Worm (Caenorhabditis elegans): ENCODE results near the gene dnj-1.

The dnj-1 gene

ce11 chrIV:11315688-11316087 lies 16.9 kb downstream of the dnj-1 start:
- TF ChIP-seq drap-1 (GFP tag; optimal IDR thresholded peaks at IDR 0.05) = no peak
- TF ChIP-seq nhr-76 (tag; optimal IDR thresholded peaks at IDR 0.05) = no peak
- TF ChIP-seq mep-1 (tag; optimal IDR thresholded peaks at IDR 0.05) = no peak
- no peak for TF ChIP-seq lsy-2 (tag; optimal IDR thresholded peaks at IDR 0.05)
- no peak for TF ChIP-seq elt-1 (tag; optimal IDR thresholded peaks at IDR 0.05; ENCODE audit: borderline replicate concordance, insufficient read depth)
- TF ChIP-seq ztf-11 (tag; optimal IDR thresholded peaks at IDR 0.05) = no peak
- no peak for TF ChIP-seq ceh-39 (tag; optimal IDR thresholded peaks at IDR 0.05)
- TF ChIP-seq nhr-28 (tag; optimal IDR thresholded peaks at IDR 0.05) = no peak

DNA sequence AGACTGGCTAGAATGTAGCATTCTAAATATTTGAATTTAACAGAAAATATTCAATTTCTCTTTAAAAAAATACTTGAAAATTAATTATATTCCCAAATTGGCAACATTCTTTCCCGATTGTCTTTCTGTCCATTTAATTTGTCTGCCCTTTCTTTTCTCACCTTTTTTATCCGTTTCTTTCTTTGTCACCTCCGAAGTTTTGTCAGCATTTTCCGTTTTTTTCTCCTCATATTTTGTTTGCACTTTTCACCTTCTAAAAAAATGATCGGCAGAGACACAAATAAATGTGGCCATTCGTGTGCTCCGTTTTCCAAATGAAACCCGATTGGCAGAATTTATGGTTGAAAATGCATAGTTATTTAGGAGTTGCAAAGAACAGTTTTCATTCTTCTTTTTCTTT lies 17.3 kb downstream of the dnj-1 start:
- TF ChIP-seq nhr-12 (tag; optimal IDR thresholded peaks at IDR 0.05) = no peak
- TF ChIP-seq ztf-11 (tag; optimal IDR thresholded peaks at IDR 0.05) = no peak
- TF ChIP-seq elt-3 (tag; optimal IDR thresholded peaks at IDR 0.05) = no peak
- no peak for TF ChIP-seq snpc-4 (tag; optimal IDR thresholded peaks at IDR 0.05)
- TF ChIP-seq ceh-83 (GFP tag; optimal IDR thresholded peaks at IDR 0.05) = no peak
- no peak for TF ChIP-seq hlh-1 (tag; optimal IDR thresholded peaks at IDR 0.05)
- no peak for TF ChIP-seq unc-39 (tag; optimal IDR thresholded peaks at IDR 0.05)
- TF ChIP-seq M03D4.4 (tag; optimal IDR thresholded peaks at IDR 0.05) = no peak
- TF ChIP-seq lin-13 (tag; optimal IDR thresholded peaks at IDR 0.05) = no peak
- no peak for TF ChIP-seq tbx-8 (GFP tag; optimal IDR thresholded peaks at IDR 0.05)
- TF ChIP-seq sem-2 (GFP tag; optimal IDR thresholded peaks at IDR 0.05) = no peak
- TF ChIP-seq nhr-237 (tag; optimal IDR thresholded peaks at IDR 0.05) = no peak
- no peak for TF ChIP-seq blmp-1 (tag; optimal IDR thresholded peaks at IDR 0.05)

ce11 chrIV:11316640-11317039 lies 17.8 kb downstream of the dnj-1 start:
- TF ChIP-seq zip-8 (tag; optimal IDR thresholded peaks at IDR 0.05) = no peak
- TF ChIP-seq nhr-76 (tag; optimal IDR thresholded peaks at IDR 0.05) = no peak
- no peak for TF ChIP-seq mab-5 (tag; optimal IDR thresholded peaks at IDR 0.05)
- TF ChIP-seq ceh-39 (tag; optimal IDR thresholded peaks at IDR 0.05) = no peak
- TF ChIP-seq flh-1 (GFP tag; optimal IDR thresholded peaks at IDR 0.05) = no peak
- TF ChIP-seq tbx-8 (GFP tag; optimal IDR thresholded peaks at IDR 0.05) = no peak
- no peak for TF ChIP-seq mep-1 (tag; optimal IDR thresholded peaks at IDR 0.05)
- TF ChIP-seq ham-2 (GFP tag; optimal IDR thresholded peaks at IDR 0.05) = no peak
- TF ChIP-seq hlh-1 (tag; optimal IDR thresholded peaks at IDR 0.05) = no peak
- TF ChIP-seq lsy-2 (tag; optimal IDR thresholded peaks at IDR 0.05) = no peak

DNA sequence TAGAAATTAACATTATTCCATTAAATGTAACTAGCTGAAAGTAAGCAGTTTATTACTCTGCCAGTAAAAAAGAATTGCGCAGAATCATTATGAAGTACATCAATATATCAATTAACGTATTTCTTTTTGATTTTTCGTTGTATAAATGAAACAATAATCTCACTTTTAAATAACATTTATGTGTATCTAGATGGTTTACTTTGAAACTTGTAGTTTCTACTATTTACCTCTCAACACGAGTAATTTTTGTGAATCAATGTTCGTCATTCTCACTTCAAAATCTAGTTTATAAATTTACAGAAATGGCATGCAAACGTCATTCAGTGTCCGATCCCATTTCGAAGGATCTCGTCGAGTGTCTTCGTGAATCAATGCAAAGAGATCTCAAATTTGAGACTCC lies 18.3 kb downstream of the dnj-1 start, which contains the start of gene gspd-1:
gspd-1 (plus strand) TSS at position 301 of the 400 bp plus-strand sequence.
- TF ChIP-seq elt-3 (tag; optimal IDR thresholded peaks at IDR 0.05) = no peak
- no peak for TF ChIP-seq ceh-39 (tag; optimal IDR thresholded peaks at IDR 0.05)
- no peak for TF ChIP-seq ztf-11 (tag; optimal IDR thresholded peaks at IDR 0.05)

DNA sequence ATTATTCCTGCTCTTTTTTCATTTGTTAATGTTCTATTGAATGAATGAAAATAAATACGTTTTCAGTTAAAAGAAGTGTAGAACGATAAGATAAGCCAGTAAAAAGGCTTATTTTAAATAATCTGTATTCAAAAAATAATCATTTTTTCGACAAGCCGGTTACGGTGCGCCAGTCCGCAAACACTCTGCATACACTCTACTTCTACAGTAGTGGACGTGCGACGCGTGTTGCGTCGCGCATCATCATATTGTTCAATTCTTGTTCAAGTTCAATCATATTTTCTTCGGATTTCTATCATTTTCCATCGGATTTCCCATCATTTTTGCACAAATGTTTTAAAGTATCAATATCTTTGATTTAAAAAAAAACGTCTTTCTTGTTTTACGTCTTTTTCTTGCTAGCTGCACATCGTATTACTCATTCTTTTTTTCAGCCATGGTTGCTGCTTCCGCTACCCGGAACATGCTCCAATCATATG lies 21.1 kb downstream of the dnj-1 start, which contains the start of gene B0035.18:
B0035.18 (plus strand) TSS at position 429 of the 479 bp plus-strand sequence.
- TF ChIP-seq M03D4.4 (tag; optimal IDR thresholded peaks at IDR 0.05) (no peak), unc-62 (GFP tag; optimal IDR thresholded peaks at IDR 0.05) (no peak), sptf-1 (tag; optimal IDR thresholded peaks at IDR 0.05) (no peak), flh-1 (GFP tag; optimal IDR thresholded peaks at IDR 0.05) (no peak), sem-2 (GFP tag; optimal IDR thresholded peaks at IDR 0.05) (no peak), unc-120 (tag; optimal IDR thresholded peaks at IDR 0.05; ENCODE audit: poor library complexity, severe bottlenecking) (no peak), lin-13 (tag; optimal IDR thresholded peaks at IDR 0.05) (no peak), ham-2 (GFP tag; optimal IDR thresholded peaks at IDR 0.05) (no peak), ceh-39 (tag; optimal IDR thresholded peaks at IDR 0.05) (no peak), mls-2 (tag; optimal IDR thresholded peaks at IDR 0.05) (no peak), nhr-237 (tag; optimal IDR thresholded peaks at IDR 0.05) (no peak), ces-1 (GFP tag; optimal IDR thresholded peaks at IDR 0.05) (no peak), elt-3 (tag; optimal IDR thresholded peaks at IDR 0.05) (no peak), mep-1 (tag; optimal IDR thresholded peaks at IDR 0.05) (no peak), blmp-1 (tag; optimal IDR thresholded peaks at IDR 0.05) (no peak), nhr-2 (tag; optimal IDR thresholded peaks at IDR 0.05) (no peak), ceh-83 (GFP tag; optimal IDR thresholded peaks at IDR 0.05) (no peak), cnd-1 (tag; optimal IDR thresholded peaks at IDR 0.05) (no peak), hlh-1 (tag; optimal IDR thresholded peaks at IDR 0.05) (no peak), zip-8 (tag; optimal IDR thresholded peaks at IDR 0.05) (no peak)

Measured in whole organism, mixed stage, embryonic.